Worm (Caenorhabditis elegans): ENCODE measurements around the gene idpc-5.

ce11 chrV:9616687-9617086 lies 6.0 kb downstream of the idpc-5 start:
- TF ChIP-seq ama-1 (optimal IDR thresholded peaks at IDR 0.05) (no peak), nhr-28 (tag; optimal IDR thresholded peaks at IDR 0.05) (no peak), pqm-1 (tag; optimal IDR thresholded peaks at IDR 0.05) (no peak), ceh-82 (tag; optimal IDR thresholded peaks at IDR 0.05) (no peak), aly-2 (tag; optimal IDR thresholded peaks at IDR 0.05) (no peak), unc-130 (tag; optimal IDR thresholded peaks at IDR 0.05) (no peak), mef-2 (tag; optimal IDR thresholded peaks at IDR 0.05) (no peak), nhr-77 (tag; optimal IDR thresholded peaks at IDR 0.05) (no peak)
